Worm (Caenorhabditis elegans) whole organism, mixed stage, embryonic: ENCODE results near the gene C27C12.3.
A peak's percentile ranks its signal among the peaks of the same experiment; 100 is the strongest.

Experiments
- blmp-1 ChIP-seq: fragments of 150-350 bp; optimal IDR thresholded peaks from 2 replicates; lab custom pipeline; 2014; ENCODE audit warnings: missing biosample characterization, missing genetic modification characterization
- ceh-83 ChIP-seq: fragments of 200-800 bp; sonication (Bioruptor generic); optimal IDR thresholded peaks from 2 replicates; lab custom pipeline; 2018; ENCODE audit warnings: mild to moderate bottlenecking, missing genetic modification characterization, missing compliant biosample characterization
- elt-1 ChIP-seq: sonication (generic microtip); optimal IDR thresholded peaks from 2 replicates; lab custom pipeline; 2017; ENCODE audit warnings: missing genetic modification characterization, mild to moderate bottlenecking, missing compliant biosample characterization, antibody characterized with exemption, moderate library complexity, borderline replicate concordance; ENCODE audit not compliant: insufficient read depth
- elt-3 ChIP-seq: fragments of 150-350 bp; optimal IDR thresholded peaks from 2 replicates; lab custom pipeline; 2014; ENCODE audit warnings: missing biosample characterization, missing genetic modification characterization
- lsy-2 ChIP-seq: fragments of 150-350 bp; optimal IDR thresholded peaks from 2 replicates; lab custom pipeline; 2014; ENCODE audit warnings: missing biosample characterization, missing genetic modification characterization
- mab-5 ChIP-seq: fragments of 150-350 bp; optimal IDR thresholded peaks from 2 replicates; lab custom pipeline; 2014; ENCODE audit warnings: missing biosample characterization, missing genetic modification characterization
- nhr-76 ChIP-seq: sonication (generic microtip); optimal IDR thresholded peaks from 2 replicates; lab custom pipeline; 2017; ENCODE audit warnings: missing biosample characterization, missing genetic modification characterization
- snpc-4 ChIP-seq: fragments of 150-350 bp; optimal IDR thresholded peaks from 2 replicates; lab custom pipeline; 2014; ENCODE audit warnings: missing biosample characterization, missing genetic modification characterization
- unc-62 ChIP-seq: fragments of 150-350 bp; optimal IDR thresholded peaks from 2 replicates; lab custom pipeline; 2014; ENCODE audit warnings: missing biosample characterization, missing genetic modification reagents, missing genetic modification characterization
- ztf-11 ChIP-seq: fragments of 150-350 bp; optimal IDR thresholded peaks from 2 replicates; lab custom pipeline; 2014; ENCODE audit warnings: missing biosample characterization, missing genetic modification characterization

- no peak for TF ChIP-seq snpc-4
- TF ChIP-seq mab-5 (tag; lab: Kevin White, UChicago), result no peak
- TF ChIP-seq ceh-83 (GFP tag; lab: Kevin White, UChicago), result no peak
- TF ChIP-seq unc-62 (GFP tag; lab: Kevin White, UChicago), result no peak
- peak; percentile 59 for TF ChIP-seq elt-3
- TF ChIP-seq lsy-2, result no peak
- TF ChIP-seq nhr-76 (tag; lab: Kevin White, UChicago), result no peak
- no peak for TF ChIP-seq ztf-11 (tag; lab: Kevin White, UChicago)
- TF ChIP-seq blmp-1 (tag; lab: Kevin White, UChicago), result no peak
- no peak for TF ChIP-seq elt-1 (tag; lab: Kevin White, UChicago)
Observed at ce11 chrX:14900487-14900886, 34.8 kb upstream of the C27C12.3 start.
